Worm (Caenorhabditis elegans) whole organism, L2 larva: ENCODE data around the gene T05A8.6.

Experiments used
- C34F6.9 ChIP-seq: fragments of 150-350 bp; optimal IDR thresholded peaks from 2 replicates; lab custom pipeline; 2014; ENCODE audit warnings: missing biosample characterization, missing genetic modification characterization
- F13H6.1 ChIP-seq: sonication (generic microtip); optimal IDR thresholded peaks from 2 replicates; lab custom pipeline; 2016; ENCODE audit warnings: missing genetic modification characterization, missing compliant biosample characterization
- Y55F3AM.14 ChIP-seq: fragments of 200-800 bp; sonication (Bioruptor generic); optimal IDR thresholded peaks from 2 replicates; lab custom pipeline; 2018; ENCODE audit warnings: mild to moderate bottlenecking, missing genetic modification characterization, missing compliant biosample characterization
- ZK546.5 ChIP-seq: sonication (generic microtip); optimal IDR thresholded peaks from 2 replicates; lab custom pipeline; 2017; ENCODE audit warnings: missing biosample characterization, missing genetic modification characterization
- ama-1 ChIP-seq: fragments of 150-350 bp; optimal IDR thresholded peaks from 2 replicates; lab custom pipeline; 2018; ENCODE audit warnings: inconsistent platforms
- blmp-1 ChIP-seq: sonication (generic microtip); optimal IDR thresholded peaks from 2 replicates; lab custom pipeline; 2017; ENCODE audit warnings: missing genetic modification characterization, mild to moderate bottlenecking, missing compliant biosample characterization, antibody characterized with exemption, moderate library complexity; ENCODE audit not compliant: insufficient read depth
- ceh-16 ChIP-seq: fragments of 150-350 bp; optimal IDR thresholded peaks from 2 replicates; lab custom pipeline; 2014; ENCODE audit warnings: missing biosample characterization, missing genetic modification characterization
- ceh-82 ChIP-seq: fragments of 150-350 bp; optimal IDR thresholded peaks from 2 replicates; lab custom pipeline; 2014; ENCODE audit warnings: missing biosample characterization, missing genetic modification characterization
- dmd-4 ChIP-seq: sonication (generic microtip); optimal IDR thresholded peaks from 2 replicates; lab custom pipeline; 2017; ENCODE audit warnings: missing biosample characterization, missing genetic modification characterization
- elt-1 ChIP-seq: fragments of 150-350 bp; optimal IDR thresholded peaks from 2 replicates; lab custom pipeline; 2014; ENCODE audit warnings: missing biosample characterization, missing genetic modification characterization
- elt-3 ChIP-seq: sonication (generic microtip); optimal IDR thresholded peaks from 2 replicates; lab custom pipeline; 2017; ENCODE audit warnings: missing biosample characterization, missing genetic modification characterization
- fos-1 ChIP-seq: fragments of 150-350 bp; optimal IDR thresholded peaks from 2 replicates; lab custom pipeline; 2014; ENCODE audit warnings: missing biosample characterization, missing genetic modification characterization
- gmeb-1 ChIP-seq: fragments of 150-350 bp; optimal IDR thresholded peaks from 2 replicates; lab custom pipeline; 2014; ENCODE audit warnings: missing biosample characterization, missing genetic modification characterization
- lin-13 ChIP-seq: fragments of 150-350 bp; optimal IDR thresholded peaks from 2 replicates; lab custom pipeline; 2014; ENCODE audit warnings: missing biosample characterization, missing genetic modification reagents, missing genetic modification characterization
- lin-39 ChIP-seq: fragments of 150-350 bp; optimal IDR thresholded peaks from 2 replicates; lab custom pipeline; 2014; ENCODE audit warnings: missing biosample characterization, missing genetic modification reagents, missing genetic modification characterization
- lsy-2 ChIP-seq, 2 experiments: fragments of 150-350 bp in 1 of 2; sonication (generic microtip) in 1 of 2; optimal IDR thresholded peaks; 2 replicates each; lab custom pipeline; 2014 to 2017; ENCODE audit warnings: missing biosample characterization in 2 of 2, missing genetic modification characterization in 2 of 2
- mbf-1 ChIP-seq: sonication (generic microtip); optimal IDR thresholded peaks from 2 replicates; lab custom pipeline; 2017; ENCODE audit warnings: missing biosample characterization, missing genetic modification characterization
- mdl-1 ChIP-seq, 2 experiments: fragments of 150-350 bp in 1 of 2; sonication (generic microtip) in 1 of 2; optimal IDR thresholded peaks; 2 replicates each; lab custom pipeline; 2017; ENCODE audit warnings: missing biosample characterization in 2 of 2, missing genetic modification characterization in 2 of 2
- nhr-10 ChIP-seq: sonication (generic microtip); optimal IDR thresholded peaks from 2 replicates; lab custom pipeline; 2017; ENCODE audit warnings: missing biosample characterization, missing genetic modification characterization
- nhr-129 ChIP-seq: fragments of 150-350 bp; optimal IDR thresholded peaks from 2 replicates; lab custom pipeline; 2014; ENCODE audit warnings: missing biosample characterization, missing genetic modification characterization
- nhr-237 ChIP-seq: fragments of 150-350 bp; optimal IDR thresholded peaks from 2 replicates; lab custom pipeline; 2014; ENCODE audit warnings: missing biosample characterization, missing genetic modification characterization
- nhr-25 ChIP-seq: fragments of 150-350 bp; sonication (generic microtip); optimal IDR thresholded peaks from 3 replicates; lab custom pipeline; 2014; ENCODE audit warnings: missing biosample characterization, missing genetic modification characterization
- nhr-6 ChIP-seq: fragments of 150-350 bp; optimal IDR thresholded peaks from 2 replicates; lab custom pipeline; 2014; ENCODE audit warnings: missing biosample characterization, missing genetic modification characterization
- peb-1 ChIP-seq: fragments of 150-350 bp; optimal IDR thresholded peaks from 2 replicates; lab custom pipeline; 2014; ENCODE audit warnings: missing biosample characterization, missing genetic modification characterization
- sem-4 ChIP-seq: fragments of 150-350 bp; optimal IDR thresholded peaks from 2 replicates; lab custom pipeline; 2014; ENCODE audit warnings: missing biosample characterization, missing genetic modification reagents, missing genetic modification characterization
- unc-39 ChIP-seq: fragments of 150-350 bp; optimal IDR thresholded peaks from 2 replicates; lab custom pipeline; 2014; ENCODE audit warnings: missing biosample characterization, missing genetic modification characterization
- unc-55 ChIP-seq: fragments of 150-350 bp; sonication (generic microtip); optimal IDR thresholded peaks from 3 replicates; lab custom pipeline; 2014; ENCODE audit warnings: missing biosample characterization, missing genetic modification reagents, missing genetic modification characterization
- unc-62 ChIP-seq: fragments of 150-350 bp; optimal IDR thresholded peaks from 2 replicates; lab custom pipeline; 2014; ENCODE audit warnings: missing biosample characterization, missing genetic modification reagents, missing genetic modification characterization
- zag-1 ChIP-seq: fragments of 150-350 bp; optimal IDR thresholded peaks from 2 replicates; lab custom pipeline; 2014; ENCODE audit warnings: missing biosample characterization, missing genetic modification characterization
- ztf-1 ChIP-seq: fragments of 200-800 bp; sonication (Bioruptor generic); conservative IDR thresholded peaks from 2 replicates; pipeline ENCODE4 v1.3.6; 2022; ENCODE audit warnings: missing genetic modification characterization, missing compliant biosample characterization
- ztf-4 ChIP-seq: fragments of 150-350 bp; optimal IDR thresholded peaks from 2 replicates; lab custom pipeline; 2014; ENCODE audit warnings: missing biosample characterization, missing genetic modification characterization

Gene T05A8.6

ce11 chrII:2735192-2735591, 4.3 kb downstream of the T05A8.6 start, which contains the start of gene wdr-31:
wdr-31 (minus strand) TSS chrII:2735292.
- TF ChIP-seq dmd-4 (tag; lab: Kevin White, UChicago) (no peak), nhr-129 (tag; lab: Kevin White, UChicago) (no peak), lsy-2 (tag; optimal IDR thresholded peaks at IDR 0.05; lab: Kevin White, UChicago) (no peak), sem-4 (no peak), zag-1 (tag; lab: Kevin White, UChicago) (no peak), ama-1 (no peak), ceh-16 (tag; lab: Kevin White, UChicago) (no peak), elt-3 (tag; lab: Kevin White, UChicago) (no peak), gmeb-1 (no peak), ceh-82 (tag; lab: Kevin White, UChicago) (no peak), nhr-237 (tag; lab: Kevin White, UChicago) (no peak), nhr-10 (tag; lab: Kevin White, UChicago) (no peak), unc-55 (GFP tag; lab: Kevin White, UChicago) (no peak), mbf-1 (tag; lab: Kevin White, UChicago) (no peak), elt-1 (tag; lab: Kevin White, UChicago) (no peak), ztf-1 (GFP tag; lab: Robert Waterston, UW) (no peak)

ce11 chrII:2734735-2735134, 4.8 kb downstream of the T05A8.6 start:
- TF ChIP-seq ceh-16 (tag; lab: Kevin White, UChicago) (peak; percentile 30), lsy-2 (tag; optimal IDR thresholded peaks at IDR 0.05; lab: Kevin White, UChicago) (peak in 1 of 2 experiments; percentile 22), unc-39 (no peak), dmd-4 (tag; lab: Kevin White, UChicago) (no peak), C34F6.9 (peak; percentile 28), F13H6.1 (peak; percentile 67), nhr-129 (tag; lab: Kevin White, UChicago) (peak; percentile 4), fos-1 (tag; lab: Kevin White, UChicago) (peak; percentile 13)

- TF ChIP-seq nhr-10 (tag; lab: Kevin White, UChicago): no peak
These were observed 5.3 kb downstream of the T05A8.6 start for ce11 chrII:2734266-2734665.

- no peak for TF ChIP-seq nhr-25 (tag; lab: Kevin White, UChicago)
- TF ChIP-seq mdl-1 (tag; optimal IDR thresholded peaks at IDR 0.05; lab: Kevin White, UChicago): no peak
- no peak for TF ChIP-seq ztf-1 (GFP tag; lab: Robert Waterston, UW)
- no peak for TF ChIP-seq F13H6.1
- no peak for TF ChIP-seq elt-3 (tag; lab: Kevin White, UChicago)
- TF ChIP-seq mbf-1 (tag; lab: Kevin White, UChicago): no peak
- TF ChIP-seq sem-4: no peak
- TF ChIP-seq peb-1: no peak
- TF ChIP-seq ama-1: no peak
- no peak for TF ChIP-seq unc-62
- no peak for TF ChIP-seq Y55F3AM.14 (GFP tag; lab: Kevin White, UChicago)
These were observed 8.9 kb downstream of the T05A8.6 start for ce11 chrII:2730647-2731046.

- TF ChIP-seq ceh-16 (tag; lab: Kevin White, UChicago) (no peak), lin-13 (no peak), peb-1 (no peak), C34F6.9 (peak; percentile 1), unc-39 (no peak), lsy-2 (tag; optimal IDR thresholded peaks at IDR 0.05; lab: Kevin White, UChicago) (no peak), unc-62 (no peak)
These were observed 12.7 kb downstream of the T05A8.6 start for ce11 chrII:2726774-2727173.

- TF ChIP-seq nhr-25 (tag; lab: Kevin White, UChicago) (no peak), blmp-1 (tag; lab: Kevin White, UChicago) (no peak), ztf-1 (GFP tag; lab: Robert Waterston, UW) (no peak), ZK546.5 (no peak), nhr-129 (tag; lab: Kevin White, UChicago) (no peak), nhr-6 (no peak), ztf-4 (tag; lab: Kevin White, UChicago) (no peak), elt-1 (tag; lab: Kevin White, UChicago) (no peak), dmd-4 (tag; lab: Kevin White, UChicago) (no peak), nhr-10 (tag; lab: Kevin White, UChicago) (no peak), lin-39 (no peak)
- TF ChIP-seq, all 48 proteins: peak for 0
These were observed 14.0 kb downstream of the T05A8.6 start, which contains the start of the genes T05A8.11 and nep-2 for ce11 chrII:2725561-2725960. T05A8.11 (minus strand) TSS chrII:2725661. nep-2 (minus strand) TSS chrII:2725752.
